Worm (Caenorhabditis elegans) whole organism, L1 larva: Measurements from ENCODE around the gene ife-4.
A peak's percentile ranks its signal among the peaks of the same experiment; 100 is the strongest.

Experiments
- C16A3.4 ChIP-seq: fragments of 150-350 bp; optimal IDR thresholded peaks from 2 replicates; lab custom pipeline; 2014; ENCODE audit warnings: missing biosample characterization, missing genetic modification characterization
- aha-1 ChIP-seq: fragments of 150-350 bp; optimal IDR thresholded peaks from 2 replicates; lab custom pipeline; 2014; ENCODE audit warnings: missing biosample characterization, missing genetic modification characterization
- alr-1 ChIP-seq: fragments of 200-800 bp; sonication (Bioruptor generic); optimal IDR thresholded peaks from 2 replicates; lab custom pipeline; 2018; ENCODE audit warnings: borderline replicate concordance, mild to moderate bottlenecking, missing genetic modification characterization, missing compliant biosample characterization
- ama-1 ChIP-seq: fragments of 150-350 bp; optimal IDR thresholded peaks from 2 replicates; lab custom pipeline; 2014
- blmp-1 ChIP-seq: fragments of 150-350 bp; optimal IDR thresholded peaks from 2 replicates; lab custom pipeline; 2014; ENCODE audit warnings: missing biosample characterization, missing genetic modification characterization
- ceh-63 ChIP-seq: fragments of 200-800 bp; sonication (Bioruptor generic); optimal IDR thresholded peaks from 2 replicates; lab custom pipeline; 2018; ENCODE audit warnings: mild to moderate bottlenecking, missing genetic modification characterization, missing compliant biosample characterization
- ceh-82 ChIP-seq, 3 experiments: fragments of 150-350 bp in 1 of 3; sonication (generic microtip) in 2 of 3; optimal IDR thresholded peaks; 2 replicates each; lab custom pipeline; 2014 to 2017; ENCODE audit warnings: missing biosample characterization in 3 of 3, missing genetic modification characterization in 3 of 3
- ceh-88 ChIP-seq: fragments of 200-800 bp; sonication (Bioruptor generic); IDR thresholded peaks from 2 replicates; pipeline ENCODE4 v1.3.6; 2022; ENCODE audit warnings: missing genetic modification characterization, missing compliant biosample characterization
- ces-1 ChIP-seq: fragments of 150-350 bp; optimal IDR thresholded peaks from 2 replicates; lab custom pipeline; 2014; ENCODE audit warnings: missing biosample characterization, missing genetic modification reagents, missing genetic modification characterization
- efl-1 ChIP-seq, 4 experiments: fragments of 150-350 bp; optimal IDR thresholded peaks in 3 of 4; peaks in 1 of 4; 1 replicate in 1 of 4; 2 replicates in 3 of 4; lab custom pipeline; 2014; ENCODE audit warnings: missing biosample characterization in 2 of 4, missing genetic modification characterization in 2 of 4, missing genetic modification reagents in 2 of 4
- efl-3 ChIP-seq: fragments of 200-800 bp; sonication (Bioruptor generic); optimal IDR thresholded peaks from 2 replicates; lab custom pipeline; 2018; ENCODE audit warnings: mild to moderate bottlenecking, missing genetic modification characterization, missing compliant biosample characterization
- egl-13 ChIP-seq: sonication (generic microtip); optimal IDR thresholded peaks from 2 replicates; lab custom pipeline; 2016; ENCODE audit warnings: missing genotype, missing genetic modification reagents, missing genetic modification characterization, missing compliant biosample characterization
- egl-27 ChIP-seq, 2 experiments: fragments of 150-350 bp in 1 of 2; sonication (generic microtip); optimal IDR thresholded peaks; 3 replicates each; lab custom pipeline; 2017 to 2018; ENCODE audit warnings: missing biosample characterization in 2 of 2, missing genetic modification characterization in 2 of 2, missing genetic modification reagents in 2 of 2
- elt-2 ChIP-seq: sonication (generic microtip); optimal IDR thresholded peaks from 2 replicates; lab custom pipeline; 2016; ENCODE audit warnings: missing genetic modification characterization, mild to moderate bottlenecking, inconsistent platforms, missing compliant biosample characterization, missing genetic modification reagents
- ets-5 ChIP-seq: fragments of 200-800 bp; sonication (Bioruptor generic); IDR thresholded peaks from 2 replicates; pipeline ENCODE4 v1.3.6; 2022; ENCODE audit warnings: missing genetic modification characterization, missing compliant biosample characterization
- fkh-10 ChIP-seq: sonication (generic microtip); optimal IDR thresholded peaks from 2 replicates; lab custom pipeline; 2017; ENCODE audit warnings: missing biosample characterization, missing genetic modification reagents, missing genetic modification characterization
- jun-1 ChIP-seq: fragments of 150-350 bp; optimal IDR thresholded peaks from 2 replicates; lab custom pipeline; 2014; ENCODE audit warnings: missing biosample characterization, missing genetic modification reagents, missing genetic modification characterization
- lin-35 ChIP-seq, 2 experiments: fragments of 150-350 bp; optimal IDR thresholded peaks; 2 replicates each; lab custom pipeline; 2014; ENCODE audit warnings: missing biosample characterization in 2 of 2, missing genetic modification characterization in 2 of 2, missing genetic modification reagents in 2 of 2
- lsy-2 ChIP-seq, 2 experiments: fragments of 150-350 bp; optimal IDR thresholded peaks; 2 replicates each; lab custom pipeline; 2014; ENCODE audit warnings: missing biosample characterization in 2 of 2, missing genetic modification characterization in 2 of 2
- mdl-1 ChIP-seq, 2 experiments: fragments of 150-350 bp; optimal IDR thresholded peaks; 2 replicates each; lab custom pipeline; 2014 to 2017; ENCODE audit warnings: missing biosample characterization in 2 of 2, missing genetic modification characterization in 2 of 2, inconsistent platforms in 1 of 2
- mef-2 ChIP-seq: fragments of 150-350 bp; optimal IDR thresholded peaks from 2 replicates; lab custom pipeline; 2014; ENCODE audit warnings: missing biosample characterization, missing genetic modification characterization
- mep-1 ChIP-seq: fragments of 150-350 bp; optimal IDR thresholded peaks from 2 replicates; lab custom pipeline; 2014; ENCODE audit warnings: missing biosample characterization, missing genetic modification characterization
- nhr-47 ChIP-seq: sonication (generic microtip); optimal IDR thresholded peaks from 2 replicates; lab custom pipeline; 2016; ENCODE audit warnings: mild to moderate bottlenecking, missing genetic modification characterization, moderate library complexity, missing compliant biosample characterization
- nhr-85 ChIP-seq: sonication (generic microtip); peaks from one replicate; lab custom pipeline; 2016; ENCODE audit warnings: missing genetic modification characterization, inconsistent platforms, missing compliant biosample characterization
- nhr-90 ChIP-seq: sonication (generic microtip); optimal IDR thresholded peaks from 2 replicates; lab custom pipeline; 2016; ENCODE audit warnings: mild to moderate bottlenecking, missing genetic modification characterization, missing compliant biosample characterization; ENCODE audit not compliant: poor library complexity
- pag-3 ChIP-seq: sonication (generic microtip); optimal IDR thresholded peaks from 2 replicates; lab custom pipeline; 2017; ENCODE audit warnings: missing genetic modification characterization, mild to moderate bottlenecking, missing compliant biosample characterization, antibody characterized with exemption, borderline replicate concordance; ENCODE audit not compliant: insufficient read depth
- pqm-1 ChIP-seq: sonication (generic microtip); optimal IDR thresholded peaks from 3 replicates; lab custom pipeline; 2017; ENCODE audit warnings: missing biosample characterization, missing genetic modification characterization
- skn-1 ChIP-seq: fragments of 150-350 bp; optimal IDR thresholded peaks from 2 replicates; lab custom pipeline; 2014; ENCODE audit warnings: missing biosample characterization, missing genetic modification characterization
- snpc-4 ChIP-seq: fragments of 150-350 bp; optimal IDR thresholded peaks from 2 replicates; lab custom pipeline; 2014; ENCODE audit warnings: missing biosample characterization, missing genetic modification characterization
- snu-23 ChIP-seq: sonication (generic microtip); optimal IDR thresholded peaks from 2 replicates; lab custom pipeline; 2016; ENCODE audit warnings: missing genetic modification characterization, missing compliant biosample characterization
- sox-4 ChIP-seq: sonication (generic microtip); optimal IDR thresholded peaks from 2 replicates; lab custom pipeline; 2016; ENCODE audit warnings: missing genetic modification characterization, missing compliant biosample characterization
- sup-37 ChIP-seq: fragments of 200-800 bp; sonication (Bioruptor generic); optimal IDR thresholded peaks from 2 replicates; lab custom pipeline; 2018; ENCODE audit warnings: mild to moderate bottlenecking, missing genetic modification characterization, missing compliant biosample characterization
- unc-30 ChIP-seq: sonication (generic microtip); optimal IDR thresholded peaks from 2 replicates; lab custom pipeline; 2017; ENCODE audit warnings: missing biosample characterization, missing genetic modification characterization
- unc-86 ChIP-seq: sonication (generic microtip); optimal IDR thresholded peaks from 2 replicates; lab custom pipeline; 2016; ENCODE audit warnings: missing genetic modification characterization, missing compliant biosample characterization
- vab-15 ChIP-seq: sonication (generic microtip); optimal IDR thresholded peaks from 2 replicates; lab custom pipeline; 2017; ENCODE audit warnings: missing genotype, mild to moderate bottlenecking, missing genetic modification characterization, missing compliant biosample characterization

Gene ife-4

ce11 chrX:1128503-1129036 lies 24.6 kb downstream of the ife-4 start, which contains the start of gene snx-1 (continued):
- TF ChIP-seq lsy-2 (tag; optimal IDR thresholded peaks at IDR 0.05; lab: Kevin White, UChicago) (peak; percentile 10 to 49), egl-13 (tag; lab: Kevin White, UChicago) (no peak), jun-1 (tag; lab: Kevin White, UChicago) (peak; percentile 57), efl-1 (optimal IDR thresholded peaks at IDR 0.05; lab: Kevin White, UChicago) (peak; percentile 14 to 26), efl-1 (GFP tag; optimal IDR thresholded peaks at IDR 0.05 in 1 of 2; lab: Kevin White, UChicago) (peak; percentile 3 to 11), mep-1 (tag; lab: Kevin White, UChicago) (peak; percentile 35), vab-15 (peak; percentile 54), nhr-85 (tag; lab: Kevin White, UChicago) (peak; percentile 75), unc-86 (tag; lab: Kevin White, UChicago) (peak; percentile 0), aha-1 (tag; lab: Kevin White, UChicago) (no peak), skn-1 (tag; lab: Kevin White, UChicago) (peak; percentile 87), nhr-47 (tag; lab: Kevin White, UChicago) (peak; percentile 57)

- no peak for TF ChIP-seq blmp-1 (tag; lab: Kevin White, UChicago)
- no peak for TF ChIP-seq pag-3 (tag; lab: Kevin White, UChicago)
- no peak for TF ChIP-seq ceh-88
- no peak for TF ChIP-seq vab-15
- no peak for TF ChIP-seq mef-2 (tag; lab: Kevin White, UChicago)
- no peak for TF ChIP-seq mdl-1 (tag; optimal IDR thresholded peaks at IDR 0.05; lab: Kevin White, UChicago)
- no peak for TF ChIP-seq snpc-4 (tag; lab: Kevin White, UChicago)
- TF ChIP-seq nhr-90 (tag; lab: Kevin White, UChicago) = no peak
- no peak for TF ChIP-seq unc-30
- TF ChIP-seq snu-23 = no peak
- TF ChIP-seq ceh-82 (tag; optimal IDR thresholded peaks at IDR 0.05; lab: Kevin White, UChicago) = no peak
- no peak for TF ChIP-seq C16A3.4
- no peak for TF ChIP-seq pqm-1 (tag; lab: Kevin White, UChicago)
- no peak for TF ChIP-seq alr-1 (tag; lab: Kevin White, UChicago)
Measured at ce11 chrX:1141617-1142016, 37.6 kb downstream of the ife-4 start.

DNA sequence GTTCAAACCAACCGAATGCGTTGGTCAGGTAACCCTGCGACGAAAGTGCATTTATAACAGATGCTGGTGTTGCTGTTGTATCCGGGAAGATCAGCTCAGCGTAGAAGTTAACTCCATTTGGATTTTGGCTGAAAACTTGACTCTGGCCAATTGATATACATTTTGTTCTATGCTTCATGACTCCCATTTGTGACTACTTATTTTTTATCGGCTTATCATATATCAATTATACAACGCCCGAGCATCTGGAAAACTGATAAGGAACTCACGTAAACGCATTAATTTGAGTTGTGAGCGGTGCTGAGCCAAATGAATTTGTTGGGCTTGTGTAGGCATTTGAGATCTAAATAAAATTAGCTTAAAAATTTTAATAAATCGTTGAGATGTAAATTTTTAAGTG lies 43.4 kb downstream of the ife-4 start:
- no peak for TF ChIP-seq ceh-63 (GFP tag; lab: Kevin White, UChicago)
- TF ChIP-seq elt-2 = peak; percentile 15
- no peak for TF ChIP-seq fkh-10 (GFP tag; lab: Kevin White, UChicago)
- TF ChIP-seq efl-3 (GFP tag; lab: Kevin White, UChicago) = no peak
- no peak for TF ChIP-seq ces-1 (GFP tag; lab: Kevin White, UChicago)
- TF ChIP-seq lin-35 (GFP tag; optimal IDR thresholded peaks at IDR 0.05; lab: Kevin White, UChicago) = no peak
- TF ChIP-seq, all 84 proteins: peak for 1

DNA sequence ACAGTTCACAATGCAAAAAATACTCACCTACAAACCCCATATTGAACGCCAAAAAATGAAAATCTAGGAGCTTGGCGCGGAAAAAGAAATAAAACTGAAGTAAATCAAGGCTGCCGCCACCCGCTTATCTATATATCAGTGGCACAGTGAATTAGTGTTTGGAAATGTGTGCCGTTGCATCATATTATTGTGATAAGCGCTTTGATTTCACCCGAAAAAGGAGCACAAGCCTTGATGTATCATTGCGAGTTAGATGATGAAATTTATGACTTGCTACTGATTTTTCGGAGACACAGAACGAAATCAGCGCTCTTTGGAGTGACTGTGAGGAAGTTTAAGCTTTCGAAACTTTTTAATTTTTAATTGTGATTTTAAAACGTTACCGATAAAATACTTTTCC lies 44.4 kb downstream of the ife-4 start, which contains the start of the genes R193.2 and R193.6:
TSS of gene R193.2 (minus strand) at position 148 of the 400 bp plus-strand sequence.
TSS of gene R193.6 (plus strand) at position 350 of the 400 bp plus-strand sequence.
- TF ChIP-seq elt-2 = peak; percentile 96
- no peak for TF ChIP-seq ama-1

DNA sequence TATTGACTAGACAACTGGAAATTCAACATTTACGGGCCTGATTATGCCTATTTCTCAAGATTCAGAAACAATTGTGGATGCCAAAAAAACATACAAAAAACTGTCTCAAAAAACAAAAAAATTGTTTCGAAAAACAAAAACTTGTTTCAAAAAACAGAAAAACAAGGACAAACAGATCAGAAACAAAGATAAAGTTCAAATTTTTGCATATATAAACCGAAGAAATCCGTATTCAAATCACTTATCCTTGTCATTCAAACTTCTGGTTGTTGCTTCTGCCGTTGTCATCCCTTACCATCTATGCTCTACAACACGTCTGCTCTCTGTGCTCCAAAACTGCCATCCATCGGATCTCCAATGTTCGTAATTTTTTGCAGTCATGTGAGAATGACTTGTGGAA lies 50.6 kb downstream of the ife-4 start, which contains the start of gene R193.1:
TSS of gene R193.1 (plus strand) at position 301 of the 400 bp plus-strand sequence.
- TF ChIP-seq pag-3 (tag; lab: Kevin White, UChicago) (no peak), ces-1 (GFP tag; lab: Kevin White, UChicago) (no peak), ets-5 (GFP tag; lab: Robert Waterston, UW) (no peak), egl-27 (tag; optimal IDR thresholded peaks at IDR 0.05; lab: Kevin White, UChicago) (no peak), sox-4 (no peak), sup-37 (GFP tag; lab: Kevin White, UChicago) (no peak)
